Worm (Caenorhabditis elegans) whole organism, L4 larva: Measurements from ENCODE around the gene usp-46.
A peak's percentile ranks its signal among the peaks of the same experiment; 100 is the strongest.

Source experiments
- D1046.2 ChIP-seq: fragments of 200-800 bp; sonication (Bioruptor generic); IDR thresholded peaks from 2 replicates; pipeline ENCODE4 v1.3.6; 2022; ENCODE audit warnings: missing genetic modification characterization, missing compliant biosample characterization
- F49E8.2 ChIP-seq: sonication (generic microtip); optimal IDR thresholded peaks from 2 replicates; lab custom pipeline; 2016; ENCODE audit warnings: missing compliant biosample characterization, mild to moderate bottlenecking, missing genetic modification characterization, borderline replicate concordance
- T20F7.1 ChIP-seq: fragments of 200-800 bp; sonication (Bioruptor generic); optimal IDR thresholded peaks from 2 replicates; lab custom pipeline; 2018; ENCODE audit warnings: mild to moderate bottlenecking, missing genetic modification characterization, missing compliant biosample characterization
- T26A8.4 ChIP-seq: fragments of 200-800 bp; sonication (Bioruptor generic); IDR thresholded peaks from 2 replicates; pipeline ENCODE4 v1.3.6; 2022; ENCODE audit warnings: missing genetic modification characterization, missing compliant biosample characterization
- Y105C5A.15 ChIP-seq: fragments of 200-800 bp; sonication (Bioruptor generic); IDR thresholded peaks from 2 replicates; pipeline ENCODE4 v1.3.6; 2022; ENCODE audit warnings: missing genetic modification characterization, missing compliant biosample characterization
- Y5F2A.4 ChIP-seq: fragments of 200-800 bp; sonication (Bioruptor generic); optimal IDR thresholded peaks from 2 replicates; lab custom pipeline; 2018; ENCODE audit warnings: mild to moderate bottlenecking, missing genetic modification characterization, missing compliant biosample characterization
- Y75B8A.6 ChIP-seq: fragments of 200-800 bp; sonication (Bioruptor generic); IDR thresholded peaks from 2 replicates; pipeline ENCODE4 v1.3.6; 2022; ENCODE audit warnings: missing genetic modification reagents, missing genetic modification characterization, missing compliant biosample characterization
- ZK337.2 ChIP-seq: fragments of 200-800 bp; sonication (Bioruptor generic); IDR thresholded peaks from 2 replicates; pipeline ENCODE4 v1.3.6; 2022; ENCODE audit warnings: missing genetic modification reagents, missing genetic modification characterization, missing compliant biosample characterization
- aha-1 ChIP-seq: fragments of 150-350 bp; peaks from one replicate; lab custom pipeline; 2014; ENCODE audit warnings: missing biosample characterization, missing genetic modification characterization
- aly-2 ChIP-seq: sonication (generic microtip); optimal IDR thresholded peaks from 2 replicates; lab custom pipeline; 2018; ENCODE audit warnings: missing biosample characterization, missing genetic modification characterization
- ama-1 ChIP-seq: fragments of 150-350 bp; optimal IDR thresholded peaks from 2 replicates; lab custom pipeline; 2014; ENCODE audit warnings: inconsistent platforms, mixed read lengths
- ceh-28 ChIP-seq: fragments of 150-350 bp; optimal IDR thresholded peaks from 2 replicates; lab custom pipeline; 2014; ENCODE audit warnings: missing biosample characterization, missing genetic modification reagents, missing genetic modification characterization
- ceh-32 ChIP-seq: sonication (generic microtip); optimal IDR thresholded peaks from 2 replicates; lab custom pipeline; 2016; ENCODE audit warnings: mild to moderate bottlenecking, missing genetic modification characterization, missing compliant biosample characterization; ENCODE audit not compliant: poor library complexity
- ceh-44 ChIP-seq: fragments of 200-800 bp; sonication (Bioruptor generic); IDR thresholded peaks from 2 replicates; pipeline ENCODE4 v1.3.6; 2022; ENCODE audit warnings: missing genetic modification reagents, missing genetic modification characterization, missing compliant biosample characterization
- ctbp-1 ChIP-seq: fragments of 200-800 bp; sonication (Bioruptor generic); IDR thresholded peaks from 2 replicates; pipeline ENCODE4 v1.3.6; 2022; ENCODE audit warnings: missing genetic modification reagents, missing genetic modification characterization, missing compliant biosample characterization
- daf-12 ChIP-seq: fragments of 150-350 bp; optimal IDR thresholded peaks from 2 replicates; lab custom pipeline; 2014; ENCODE audit warnings: missing biosample characterization, missing genetic modification reagents, missing genetic modification characterization
- daf-16 ChIP-seq, 3 experiments: sonication (generic microtip); optimal IDR thresholded peaks; 2 replicates each; lab custom pipeline; 2016 to 2017; ENCODE audit warnings: missing genetic modification characterization in 3 of 3, missing genetic modification reagents in 3 of 3, mild to moderate bottlenecking in 2 of 3, missing compliant biosample characterization in 2 of 3, missing biosample characterization in 1 of 3, moderate library complexity in 1 of 3
- daf-19 ChIP-seq: fragments of 200-800 bp; sonication (Bioruptor generic); conservative IDR thresholded peaks from 2 replicates; pipeline ENCODE4 v1.3.6; 2022; ENCODE audit warnings: missing genetic modification characterization, missing compliant biosample characterization
- daf-8 ChIP-seq: fragments of 200-800 bp; sonication (Bioruptor generic); IDR thresholded peaks from 2 replicates; pipeline ENCODE4 v1.3.6; 2022; ENCODE audit warnings: missing genetic modification characterization, missing compliant biosample characterization
- dmd-9 ChIP-seq: fragments of 200-800 bp; sonication (Bioruptor generic); IDR thresholded peaks from 2 replicates; pipeline ENCODE4 v1.3.6; 2022; ENCODE audit warnings: missing genetic modification reagents, missing genetic modification characterization, missing compliant biosample characterization
- duxl-1 ChIP-seq: sonication (generic microtip); optimal IDR thresholded peaks from 2 replicates; lab custom pipeline; 2016; ENCODE audit warnings: mild to moderate bottlenecking, missing genetic modification characterization, moderate library complexity, missing compliant biosample characterization; ENCODE audit not compliant: poor library complexity
- fos-1 ChIP-seq: fragments of 150-350 bp; optimal IDR thresholded peaks from 2 replicates; lab custom pipeline; 2014; ENCODE audit warnings: missing biosample characterization, missing genetic modification characterization
- hif-1 ChIP-seq, 2 experiments: sonication (generic microtip); optimal IDR thresholded peaks; 2 replicates each; lab custom pipeline; 2016 to 2017; ENCODE audit warnings: missing compliant biosample characterization in 2 of 2, missing genetic modification characterization in 2 of 2, missing genetic modification reagents in 2 of 2, missing genotype in 2 of 2, mild to moderate bottlenecking in 1 of 2
- hmg-1.1 ChIP-seq: fragments of 200-800 bp; sonication (Bioruptor generic); IDR thresholded peaks from 2 replicates; pipeline ENCODE4 v1.3.6; 2022; ENCODE audit warnings: missing genetic modification reagents, missing genetic modification characterization, missing compliant biosample characterization
- lin-38 ChIP-seq: fragments of 200-800 bp; sonication (Bioruptor generic); IDR thresholded peaks from 2 replicates; pipeline ENCODE4 v1.3.6; 2022; ENCODE audit warnings: missing genetic modification reagents, missing genetic modification characterization, missing compliant biosample characterization
- lsy-2 ChIP-seq, 2 experiments: fragments of 150-350 bp in 1 of 2; sonication (generic microtip) in 1 of 2; optimal IDR thresholded peaks; 2 replicates each; lab custom pipeline; 2014 to 2017; ENCODE audit warnings: missing biosample characterization in 2 of 2, missing genetic modification characterization in 2 of 2
- mes-2 ChIP-seq: sonication (generic microtip); optimal IDR thresholded peaks from 2 replicates; lab custom pipeline; 2016; ENCODE audit warnings: missing genotype, mild to moderate bottlenecking, missing genetic modification characterization, missing compliant biosample characterization; ENCODE audit not compliant: poor library complexity, severe bottlenecking
- mxl-3 ChIP-seq: fragments of 200-800 bp; sonication (Bioruptor generic); optimal IDR thresholded peaks from 2 replicates; lab custom pipeline; 2018; ENCODE audit warnings: mild to moderate bottlenecking, missing genetic modification characterization, missing compliant biosample characterization
- nhr-11 ChIP-seq: fragments of 150-350 bp; optimal IDR thresholded peaks from 2 replicates; lab custom pipeline; 2014; ENCODE audit warnings: missing biosample characterization, missing genetic modification characterization
- nhr-111 ChIP-seq: fragments of 200-800 bp; sonication (Bioruptor generic); optimal IDR thresholded peaks from 2 replicates; lab custom pipeline; 2018; ENCODE audit warnings: mild to moderate bottlenecking, missing genetic modification characterization, missing compliant biosample characterization
- nhr-237 ChIP-seq: sonication (generic microtip); optimal IDR thresholded peaks from 2 replicates; lab custom pipeline; 2017; ENCODE audit warnings: missing biosample characterization, missing genetic modification characterization
- nhr-25 ChIP-seq: sonication (generic microtip); optimal IDR thresholded peaks from 2 replicates; lab custom pipeline; 2017; ENCODE audit warnings: missing genetic modification characterization, mild to moderate bottlenecking, missing compliant biosample characterization, antibody characterized with exemption, moderate library complexity, borderline replicate concordance; ENCODE audit not compliant: insufficient read depth
- nhr-48 ChIP-seq: sonication (generic microtip); optimal IDR thresholded peaks from 2 replicates; lab custom pipeline; 2016; ENCODE audit warnings: mild to moderate bottlenecking, missing genetic modification characterization, missing compliant biosample characterization
- nhr-6 ChIP-seq: fragments of 150-350 bp; optimal IDR thresholded peaks from 2 replicates; lab custom pipeline; 2014; ENCODE audit warnings: missing biosample characterization, missing genetic modification characterization
- nhr-77 ChIP-seq: fragments of 150-350 bp; optimal IDR thresholded peaks from 2 replicates; lab custom pipeline; 2014; ENCODE audit warnings: missing biosample characterization, missing genetic modification characterization
- sdz-12 ChIP-seq: fragments of 200-800 bp; sonication (Bioruptor generic); optimal IDR thresholded peaks from 2 replicates; lab custom pipeline; 2018; ENCODE audit warnings: mild to moderate bottlenecking, missing genetic modification characterization, missing compliant biosample characterization
- spr-1 ChIP-seq: sonication (generic microtip); optimal IDR thresholded peaks from 2 replicates; lab custom pipeline; 2016; ENCODE audit warnings: mild to moderate bottlenecking, missing genetic modification characterization, missing compliant biosample characterization
- spr-3 ChIP-seq: fragments of 200-800 bp; sonication (Bioruptor generic); optimal IDR thresholded peaks from 2 replicates; lab custom pipeline; 2018; ENCODE audit warnings: mild to moderate bottlenecking, missing genetic modification characterization, missing compliant biosample characterization
- tag-97 ChIP-seq: fragments of 200-800 bp; sonication (Bioruptor generic); IDR thresholded peaks from 2 replicates; pipeline ENCODE4 v1.3.6; 2022; ENCODE audit warnings: missing genetic modification characterization, missing compliant biosample characterization
- unc-62 ChIP-seq, 3 experiments: fragments of 150-350 bp in 1 of 3; sonication (generic microtip); optimal IDR thresholded peaks in 2 of 3; peaks in 1 of 3; 1 replicate in 1 of 3; 2 replicates in 2 of 3; lab custom pipeline; 2014 to 2017; ENCODE audit warnings: missing biosample characterization in 3 of 3, missing genetic modification characterization in 3 of 3, missing genetic modification reagents in 3 of 3, missing genotype in 1 of 3
- zag-1 ChIP-seq: fragments of 150-350 bp; optimal IDR thresholded peaks from 2 replicates; lab custom pipeline; 2014; ENCODE audit warnings: missing biosample characterization, missing genetic modification characterization
- zfp-2 ChIP-seq: sonication (generic microtip); optimal IDR thresholded peaks from 2 replicates; lab custom pipeline; 2016; ENCODE audit warnings: mild to moderate bottlenecking, missing genetic modification characterization, missing compliant biosample characterization
- zfp-3 ChIP-seq: fragments of 200-800 bp; sonication (Bioruptor generic); conservative IDR thresholded peaks from 2 replicates; pipeline ENCODE4 v1.3.6; 2022; ENCODE audit warnings: missing genetic modification reagents, missing genetic modification characterization, missing compliant biosample characterization

The usp-46 gene

DNA sequence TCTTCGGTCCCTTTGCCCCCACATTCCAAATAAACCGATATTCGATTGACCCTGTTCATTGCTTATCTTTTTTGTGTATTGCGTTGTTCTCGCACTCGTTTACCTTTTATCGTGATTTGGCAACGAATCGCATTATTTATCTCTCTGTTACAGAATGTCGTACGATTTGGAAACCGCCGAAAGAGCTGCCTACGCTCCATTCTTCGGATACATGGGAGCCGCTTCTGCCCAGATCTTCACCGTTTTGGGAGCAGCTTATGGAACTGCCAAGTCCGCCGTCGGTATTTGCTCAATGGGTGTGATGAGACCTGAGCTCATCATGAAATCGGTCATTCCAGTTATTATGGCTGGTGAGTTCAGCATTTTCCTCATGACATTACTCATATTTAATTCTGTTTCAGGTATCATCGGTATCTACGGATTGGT, 5.6 kb downstream of the usp-46 start, which contains the start of gene vha-2 (continued):
- TF ChIP-seq unc-62 (GFP tag; optimal IDR thresholded peaks at IDR 0.05 in 1 of 2; lab: Kevin White, UChicago) (peak in 1 of 2 experiments; percentile 91), unc-62 (tag; optimal IDR thresholded peaks at IDR 0.05; lab: Kevin White, UChicago) (no peak), zag-1 (tag; lab: Kevin White, UChicago) (no peak), lin-38 (GFP tag; lab: Robert Waterston, UW) (peak; percentile 77), F49E8.2 (tag; lab: Kevin White, UChicago) (peak; percentile 40), zfp-3 (GFP tag; lab: Robert Waterston, UW) (no peak; the same call in 1 of the 2 replicates), D1046.2 (GFP tag; lab: Robert Waterston, UW) (no peak)

DNA sequence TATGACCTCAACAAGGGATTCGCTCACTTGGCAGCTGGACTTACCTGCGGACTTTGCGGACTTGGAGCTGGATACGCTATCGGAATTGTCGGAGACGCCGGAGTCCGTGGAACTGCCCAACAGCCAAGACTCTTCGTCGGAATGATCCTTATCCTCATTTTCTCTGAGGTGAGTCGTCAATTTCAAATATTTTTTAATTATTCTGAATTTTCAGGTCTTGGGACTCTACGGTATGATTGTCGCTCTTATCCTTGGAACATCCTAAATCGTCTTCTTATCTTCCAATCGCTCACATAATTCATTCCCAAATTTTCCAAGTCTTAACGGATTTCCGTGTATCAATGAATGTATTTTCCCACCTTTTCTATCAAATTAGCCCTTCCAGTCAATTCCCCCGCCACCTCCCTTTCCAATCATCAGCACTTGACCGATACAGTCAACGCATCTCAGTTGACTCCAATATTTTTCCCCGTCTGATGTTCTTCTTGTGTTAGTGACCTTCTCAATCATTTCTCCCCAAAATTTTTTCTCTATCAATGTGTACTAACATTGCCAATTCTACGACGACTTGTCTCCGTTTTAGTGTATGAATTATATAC, 6.2 kb downstream of the usp-46 start, which contains the start of gene R10E11.6:
R10E11.6 (plus strand) TSS at position 524 of the 599 bp plus-strand sequence.
- TF ChIP-seq Y5F2A.4 (GFP tag; lab: Kevin White, UChicago) (peak; percentile 33), aly-2 (tag; lab: Kevin White, UChicago) (no peak), mes-2 (tag; lab: Kevin White, UChicago) (peak; percentile 22), daf-8 (GFP tag; lab: Robert Waterston, UW) (0 out of 2 replicates have a peak, but pooled peaks have one; percentile 8), daf-19 (GFP tag; lab: Robert Waterston, UW) (0 out of 2 replicates have a peak, but pooled peaks have one; percentile 10), D1046.2 (GFP tag; lab: Robert Waterston, UW) (0 out of 2 replicates have a peak, but pooled peaks have one; percentile 11), hif-1 (tag; optimal IDR thresholded peaks at IDR 0.05; lab: Kevin White, UChicago) (no peak), tag-97 (GFP tag; lab: Robert Waterston, UW) (no peak), nhr-11 (no peak), aha-1 (tag; lab: Kevin White, UChicago) (peak; percentile 92), nhr-6 (tag; lab: Kevin White, UChicago) (no peak)

DNA sequence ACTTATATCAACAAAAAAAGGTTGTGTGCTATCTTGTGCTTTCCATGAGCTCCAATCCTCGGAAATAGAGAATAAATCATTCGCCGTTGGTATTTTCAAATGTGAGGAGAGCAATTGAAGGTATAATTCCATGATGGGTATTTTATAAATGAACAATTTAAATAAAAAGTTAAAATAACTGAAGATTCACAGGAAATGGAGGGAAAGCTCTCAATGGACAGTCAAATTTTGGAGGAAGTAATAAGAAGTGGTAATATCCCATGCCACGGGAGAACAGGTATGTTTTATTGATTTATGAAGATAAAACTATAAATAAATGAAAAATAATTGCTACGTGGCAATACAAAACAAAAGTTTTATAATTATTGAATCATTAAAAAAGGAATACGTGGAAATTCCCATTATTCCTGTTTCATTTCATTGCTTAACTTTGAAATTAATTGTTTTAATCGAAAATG, 6.7 kb downstream of the usp-46 start:
- TF ChIP-seq nhr-25 (tag; lab: Kevin White, UChicago) (peak; percentile 11), ama-1 (lab: Kevin White, UChicago) (peak; percentile 68), lsy-2 (tag; optimal IDR thresholded peaks at IDR 0.05; lab: Kevin White, UChicago) (peak in 1 of 2 experiments; percentile 50), fos-1 (tag; lab: Kevin White, UChicago) (peak; percentile 51), F49E8.2 (tag; lab: Kevin White, UChicago) (no peak), ctbp-1 (GFP tag; lab: Robert Waterston, UW) (0 out of 2 replicates have a peak, but pooled peaks have one; percentile 38), tag-97 (GFP tag; lab: Robert Waterston, UW) (no peak), spr-1 (tag; lab: Kevin White, UChicago) (peak; percentile 26), hmg-1.1 (GFP tag; lab: Robert Waterston, UW) (peak; percentile 36; the same call in 1 of the 2 replicates), T26A8.4 (peak; percentile 55), nhr-77 (tag; lab: Kevin White, UChicago) (no peak), dmd-9 (GFP tag; lab: Robert Waterston, UW) (no peak), sdz-12 (GFP tag; lab: Kevin White, UChicago) (peak; percentile 76), ZK337.2 (no peak), duxl-1 (tag; lab: Kevin White, UChicago) (peak; percentile 46), daf-12 (tag; lab: Kevin White, UChicago) (no peak), ceh-44 (GFP tag; lab: Robert Waterston, UW) (no peak), unc-62 (GFP tag; optimal IDR thresholded peaks at IDR 0.05 in 1 of 2; lab: Kevin White, UChicago) (no peak), unc-62 (tag; optimal IDR thresholded peaks at IDR 0.05; lab: Kevin White, UChicago) (no peak), daf-16 (GFP tag; optimal IDR thresholded peaks at IDR 0.05; lab: Kevin White, UChicago) (peak in 1 of 2 experiments; percentile 62), daf-16 (tag; optimal IDR thresholded peaks at IDR 0.05; lab: Kevin White, UChicago) (peak; percentile 61), Y75B8A.6 (GFP tag; lab: Robert Waterston, UW) (no peak), ceh-28 (no peak), nhr-237 (tag; lab: Kevin White, UChicago) (no peak), Y105C5A.15 (0 out of 2 replicates have a peak, but pooled peaks have one; percentile 7), spr-3 (GFP tag; lab: Kevin White, UChicago) (peak; percentile 40), T20F7.1 (GFP tag; lab: Kevin White, UChicago) (peak; percentile 47), ceh-32 (tag; lab: Kevin White, UChicago) (no peak), nhr-48 (tag; lab: Kevin White, UChicago) (peak; percentile 26), nhr-111 (GFP tag; lab: Kevin White, UChicago) (peak; percentile 51), zfp-2 (tag; lab: Kevin White, UChicago) (no peak), mxl-3 (no peak)
